Worm (Caenorhabditis elegans): ENCODE data around the gene R12A1.3.

R12A1.3 gene

ce11 chrV:1389838-1390237 lies 35.8 kb downstream of the R12A1.3 start:
- TF ChIP-seq nhr-43 (tag; optimal IDR thresholded peaks at IDR 0.05; ENCODE audit: poor library complexity, severe bottlenecking) (no peak), pha-4 (tag; optimal IDR thresholded peaks at IDR 0.05) (peak; percentile 25), elt-1 (tag; optimal IDR thresholded peaks at IDR 0.05) (no peak), elt-2 (tag; optimal IDR thresholded peaks at IDR 0.05) (peak; percentile 83), pqm-1 (tag; optimal IDR thresholded peaks at IDR 0.05) (peak; percentile 35)

- TF ChIP-seq ama-1 (optimal IDR thresholded peaks at IDR 0.05) (no peak), mdl-1 (tag; optimal IDR thresholded peaks at IDR 0.05) (no peak), pqm-1 (tag; optimal IDR thresholded peaks at IDR 0.05) (peak; percentile 51), hmg-11 (tag; optimal IDR thresholded peaks at IDR 0.05) (no peak), elt-2 (tag; optimal IDR thresholded peaks at IDR 0.05) (peak; percentile 62), nhr-11 (tag; optimal IDR thresholded peaks at IDR 0.05) (no peak), nhr-43 (tag; optimal IDR thresholded peaks at IDR 0.05; ENCODE audit: poor library complexity, severe bottlenecking) (no peak), jun-1 (tag; optimal IDR thresholded peaks at IDR 0.05) (no peak), fkh-2 (tag; optimal IDR thresholded peaks at IDR 0.05) (no peak), nhr-25 (tag; optimal IDR thresholded peaks at IDR 0.05) (no peak), elt-1 (tag; optimal IDR thresholded peaks at IDR 0.05) (no peak)
Observed at ce11 chrV:1388247-1388646, 37.3 kb downstream of the R12A1.3 start.

- no peak for TF ChIP-seq ZK546.5 (tag; optimal IDR thresholded peaks at IDR 0.05)
- TF ChIP-seq lin-39 (tag; optimal IDR thresholded peaks at IDR 0.05): peak; percentile 54
- peak; percentile 56 for TF ChIP-seq hmg-11 (tag; optimal IDR thresholded peaks at IDR 0.05)
- no peak for TF ChIP-seq pqm-1 (tag; optimal IDR thresholded peaks at IDR 0.05)
- peak; percentile 30 for TF ChIP-seq nfya-1 (tag; optimal IDR thresholded peaks at IDR 0.05; ENCODE audit: insufficient read depth)
Observed at ce11 chrV:1383206-1383908, 42.2 kb downstream of the R12A1.3 start, which contains the start of gene rga-4. Gene rga-4, minus strand, starts transcription at chrV:1383256.

- TF ChIP-seq zag-1 (tag; optimal IDR thresholded peaks at IDR 0.05) (no peak), R02D3.7 (tag; optimal IDR thresholded peaks at IDR 0.05) (no peak), ceh-28 (tag; optimal IDR thresholded peaks at IDR 0.05) (no peak), ztf-4 (tag; optimal IDR thresholded peaks at IDR 0.05) (no peak), ceh-82 (tag; optimal IDR thresholded peaks at IDR 0.05) (no peak), nhr-25 (tag; optimal IDR thresholded peaks at IDR 0.05) (no peak), nfya-1 (tag; optimal IDR thresholded peaks at IDR 0.05; ENCODE audit: insufficient read depth) (no peak), nhr-237 (tag; optimal IDR thresholded peaks at IDR 0.05) (no peak), mml-1 (tag; optimal IDR thresholded peaks at IDR 0.05) (no peak), jun-1 (tag; optimal IDR thresholded peaks at IDR 0.05) (no peak), tbx-2 (tag; optimal IDR thresholded peaks at IDR 0.05) (no peak), ceh-16 (tag; optimal IDR thresholded peaks at IDR 0.05) (no peak), snpc-4 (tag; optimal IDR thresholded peaks at IDR 0.05) (no peak), mdl-1 (tag; optimal IDR thresholded peaks at IDR 0.05) (no peak)
Observed at ce11 chrV:1378010-1378409, 47.6 kb downstream of the R12A1.3 start.

- TF ChIP-seq fos-1 (tag; optimal IDR thresholded peaks at IDR 0.05) (no peak), ztf-4 (tag; optimal IDR thresholded peaks at IDR 0.05) (no peak), mdl-1 (tag; optimal IDR thresholded peaks at IDR 0.05) (no peak), ceh-28 (tag; optimal IDR thresholded peaks at IDR 0.05) (no peak), sea-2 (GFP tag; optimal IDR thresholded peaks at IDR 0.05) (no peak), nhr-67 (tag; optimal IDR thresholded peaks at IDR 0.05) (no peak), nhr-23 (tag; optimal IDR thresholded peaks at IDR 0.05) (no peak), eor-1 (tag; optimal IDR thresholded peaks at IDR 0.05) (no peak), elt-1 (tag; optimal IDR thresholded peaks at IDR 0.05) (no peak), lin-39 (tag; optimal IDR thresholded peaks at IDR 0.05) (no peak), ama-1 (optimal IDR thresholded peaks at IDR 0.05) (no peak), egl-27 (tag; optimal IDR thresholded peaks at IDR 0.05) (no peak)
Observed at ce11 chrV:1375007-1375406, 50.6 kb downstream of the R12A1.3 start.

All from whole organism, L3 larva.